Fruit fly (Drosophila melanogaster): ENCODE data around the gene CG11350.

dm6 chr3L:4446273-4446672, 36.3 kb upstream of the CG11350 start, which contains the start of gene CG12607:
- TF ChIP-seq CG8478 (optimal IDR thresholded peaks at IDR 0.05) (no peak), CTCF (optimal IDR thresholded peaks at IDR 0.05) (no peak)
